Fruit fly (Drosophila melanogaster) whole organism, embryonic: Measurements from ENCODE around the gene CG15506.

Experiments
- CG10565 ChIP-seq: fragments of 200-800 bp; sonication (Bioruptor generic); optimal IDR thresholded peaks from 3 replicates; lab custom pipeline; 2016; ENCODE audit warnings: missing biosample characterization, mild to moderate bottlenecking, missing genetic modification characterization
- CG15696 ChIP-seq: fragments of 200-800 bp; sonication (Bioruptor generic); optimal IDR thresholded peaks from 2 replicates; lab custom pipeline; 2019; ENCODE audit warnings: missing biosample characterization, mild to moderate bottlenecking, missing genetic modification characterization, moderate library complexity
- CG16779 ChIP-seq: fragments of 200-800 bp; sonication (Bioruptor generic); IDR thresholded peaks from 2 replicates; pipeline ENCODE4 v1.3.6; 2022; ENCODE audit warnings: missing biosample characterization, missing genetic modification characterization
- CG17568 ChIP-seq: fragments of 200-800 bp; sonication (Bioruptor generic); optimal IDR thresholded peaks from 2 replicates; lab custom pipeline; 2018; ENCODE audit warnings: missing biosample characterization, mild to moderate bottlenecking, missing genetic modification characterization, moderate library complexity
- CG17912 ChIP-seq: fragments of 200-800 bp; sonication (Bioruptor generic); optimal IDR thresholded peaks from 2 replicates; lab custom pipeline; 2018; ENCODE audit warnings: missing biosample characterization, mild to moderate bottlenecking, missing genetic modification characterization
- CG2129 ChIP-seq: fragments of 200-800 bp; sonication (Bioruptor generic); IDR thresholded peaks from 2 replicates; pipeline ENCODE4 v1.3.6; 2022; ENCODE audit warnings: missing biosample characterization, missing genetic modification characterization; ENCODE audit not compliant: partially characterized antibody
- CG2712 ChIP-seq: fragments of 200-800 bp; optimal IDR thresholded peaks from 3 replicates; lab custom pipeline; 2019; ENCODE audit warnings: missing biosample characterization, mild to moderate bottlenecking, missing genetic modification characterization, moderate library complexity
- CG31224 ChIP-seq: fragments of 200-800 bp; sonication (Bioruptor generic); IDR thresholded peaks from 2 replicates; pipeline ENCODE4 v1.3.6; 2022; ENCODE audit warnings: missing biosample characterization, missing genetic modification characterization
- CG3407 ChIP-seq: fragments of 200-800 bp; sonication (Bioruptor generic); optimal IDR thresholded peaks from 2 replicates; lab custom pipeline; 2018; ENCODE audit warnings: missing biosample characterization, mild to moderate bottlenecking, missing genetic modification characterization
- CG3726 ChIP-seq: fragments of 200-800 bp; sonication (Bioruptor generic); IDR thresholded peaks from 3 replicates; pipeline ENCODE4, ENCODE4 v1.3.6; 2022; ENCODE audit warnings: missing biosample characterization, missing genetic modification characterization
- CG4328 ChIP-seq: fragments of 200-800 bp; sonication (Bioruptor generic); optimal IDR thresholded peaks from 3 replicates; lab custom pipeline; 2017; ENCODE audit warnings: missing biosample characterization, missing genetic modification reagents, missing genetic modification characterization
- CG6254 ChIP-seq: fragments of 200-800 bp; sonication (Bioruptor generic); optimal IDR thresholded peaks from 3 replicates; lab custom pipeline; 2017; ENCODE audit warnings: mild to moderate bottlenecking, missing biosample characterization, missing genetic modification reagents, missing genetic modification characterization
- CG7928 ChIP-seq: fragments of 200-800 bp; sonication (Bioruptor generic); optimal IDR thresholded peaks from 2 replicates; lab custom pipeline; 2017; ENCODE audit warnings: missing biosample characterization, mild to moderate bottlenecking, missing genetic modification characterization
- CG8281 ChIP-seq: fragments of 200-800 bp; sonication (Bioruptor generic); optimal IDR thresholded peaks from 2 replicates; lab custom pipeline; 2018; ENCODE audit warnings: missing biosample characterization, mild to moderate bottlenecking, missing genetic modification characterization, moderate library complexity
- CG9932 ChIP-seq: fragments of 200-800 bp; sonication (Bioruptor generic); IDR thresholded peaks from 2 replicates; pipeline ENCODE4 v1.3.6; 2022; ENCODE audit warnings: missing biosample characterization, missing genetic modification characterization
- Chrac-16 ChIP-seq: fragments of 200-800 bp; sonication (Bioruptor generic); optimal IDR thresholded peaks from 3 replicates; lab custom pipeline; 2016; ENCODE audit warnings: missing biosample characterization, missing genetic modification characterization
- Dad ChIP-seq: fragments of 200-800 bp; sonication (Bioruptor generic); optimal IDR thresholded peaks from 3 replicates; lab custom pipeline; 2016; ENCODE audit warnings: missing biosample characterization, missing genetic modification characterization
- Dfd ChIP-seq, 2 experiments: fragments of >200 bp; optimal IDR thresholded peaks; 2 replicates each; lab custom pipeline; 2017; ENCODE audit warnings: missing biosample characterization in 2 of 2, missing genetic modification characterization in 2 of 2
- Dip3 ChIP-seq: fragments of 200-800 bp; sonication (Bioruptor generic); optimal IDR thresholded peaks from 3 replicates; lab custom pipeline; 2016; ENCODE audit warnings: missing biosample characterization, missing genetic modification characterization
- Dref ChIP-seq: fragments of 200-800 bp; sonication (Bioruptor generic); IDR thresholded peaks from 2 replicates; pipeline ENCODE4 v1.3.6; 2022; ENCODE audit warnings: missing biosample characterization, missing genetic modification characterization
- GATAe ChIP-seq: fragments of 200-800 bp; sonication (Bioruptor generic); conservative IDR thresholded peaks from 2 replicates; pipeline ENCODE4 v1.3.6; 2022; ENCODE audit warnings: missing biosample characterization, missing genetic modification characterization
- HHEX ChIP-seq: fragments of 200-800 bp; sonication (Bioruptor generic); optimal IDR thresholded peaks from 3 replicates; lab custom pipeline; 2017; ENCODE audit warnings: missing biosample characterization, mild to moderate bottlenecking, missing genetic modification characterization, missing genetic modification reagents
- HLH4C ChIP-seq: fragments of 200-800 bp; sonication (Bioruptor generic); IDR thresholded peaks from 3 replicates; pipeline ENCODE4 v1.3.6; 2022; ENCODE audit warnings: missing biosample characterization, missing genetic modification characterization; ENCODE audit not compliant: partially characterized antibody
- HLH54F ChIP-seq: fragments of 200-800 bp; sonication (Bioruptor generic); optimal IDR thresholded peaks from 3 replicates; lab custom pipeline; 2016; ENCODE audit warnings: missing biosample characterization, missing genetic modification characterization
- HmgD ChIP-seq: fragments of 200-800 bp; sonication (Bioruptor generic); optimal IDR thresholded peaks from 3 replicates; lab custom pipeline; 2016; ENCODE audit warnings: missing biosample characterization, missing genetic modification characterization
- Kr ChIP-seq: fragments of 200-800 bp; sonication (Bioruptor generic); optimal IDR thresholded peaks from 2 replicates; lab custom pipeline; 2017; ENCODE audit warnings: missing biosample characterization, mild to moderate bottlenecking, missing genetic modification characterization
- Med ChIP-seq: fragments of 200-800 bp; sonication (Bioruptor generic); peaks from one replicate; lab custom pipeline; 2016; ENCODE audit warnings: missing biosample characterization, missing genetic modification characterization, mild to moderate bottlenecking, inconsistent platforms, moderate library complexity
- Neu2 ChIP-seq: fragments of 200-800 bp; sonication (Bioruptor generic); optimal IDR thresholded peaks from 3 replicates; lab custom pipeline; 2016; ENCODE audit warnings: missing biosample characterization, missing genetic modification characterization, borderline replicate concordance
- TFAM ChIP-seq: fragments of 200-800 bp; sonication (Bioruptor generic); optimal IDR thresholded peaks from 2 replicates; lab custom pipeline; 2017; ENCODE audit warnings: missing biosample characterization, missing genetic modification characterization, inconsistent platforms
- ap ChIP-seq: fragments of 200-800 bp; sonication (Bioruptor generic); IDR thresholded peaks from 2 replicates; pipeline ENCODE4 v1.3.6; 2022; ENCODE audit warnings: missing biosample characterization, missing genetic modification characterization
- ara ChIP-seq: fragments of 200-800 bp; sonication (Bioruptor generic); IDR thresholded peaks from 2 replicates; pipeline ENCODE4 v1.3.6; 2022; ENCODE audit warnings: missing biosample characterization, missing genetic modification characterization
- ato ChIP-seq: fragments of 200-800 bp; sonication (Bioruptor generic); IDR thresholded peaks from 2 replicates; pipeline ENCODE4 v1.3.6; 2022; ENCODE audit warnings: missing biosample characterization, missing genetic modification characterization; ENCODE audit not compliant: partially characterized antibody
- dan ChIP-seq: fragments of 200-800 bp; sonication (Bioruptor generic); IDR thresholded peaks from 2 replicates; pipeline ENCODE4 v1.3.6; 2022; ENCODE audit warnings: missing biosample characterization, missing genetic modification characterization
- dmrt11E ChIP-seq: fragments of 200-800 bp; sonication (Bioruptor generic); optimal IDR thresholded peaks from 3 replicates; lab custom pipeline; 2018; ENCODE audit warnings: missing biosample characterization, mild to moderate bottlenecking, missing genetic modification characterization, moderate library complexity
- her ChIP-seq: fragments of 200-800 bp; sonication (Bioruptor generic); optimal IDR thresholded peaks from 2 replicates; lab custom pipeline; 2016; ENCODE audit warnings: missing biosample characterization, missing genetic modification characterization
- ken ChIP-seq: fragments of 200-800 bp; sonication (Bioruptor generic); IDR thresholded peaks from 3 replicates; pipeline ENCODE4 v1.3.6; 2022; ENCODE audit warnings: missing biosample characterization, missing genetic modification characterization
- knrl ChIP-seq: fragments of 200-800 bp; sonication (Bioruptor generic); IDR thresholded peaks from 3 replicates; pipeline ENCODE4 v1.3.6; 2022; ENCODE audit warnings: missing biosample characterization, missing genetic modification characterization; ENCODE audit not compliant: partially characterized antibody
- lola ChIP-seq, 3 experiments: fragments of >200 bp in 2 of 3; fragments of 200-800 bp in 1 of 3; sonication (Bioruptor generic) in 1 of 3; optimal IDR thresholded peaks; 2 replicates each; lab custom pipeline; 2017 to 2019; ENCODE audit warnings: missing biosample characterization in 3 of 3, missing genetic modification characterization in 3 of 3, mild to moderate bottlenecking in 1 of 3, moderate library complexity in 1 of 3
- mam ChIP-seq: fragments of 200-800 bp; sonication (Bioruptor generic); optimal IDR thresholded peaks from 3 replicates; lab custom pipeline; 2016; ENCODE audit warnings: missing biosample characterization, missing genetic modification characterization
- org-1 ChIP-seq: fragments of 200-800 bp; sonication (Bioruptor generic); optimal IDR thresholded peaks from 2 replicates; lab custom pipeline; 2017; ENCODE audit warnings: missing biosample characterization, missing genetic modification characterization
- phol ChIP-seq: fragments of 200-800 bp; sonication (Bioruptor generic); optimal IDR thresholded peaks from 3 replicates; lab custom pipeline; 2018; ENCODE audit warnings: missing biosample characterization, mild to moderate bottlenecking, missing genetic modification characterization, moderate library complexity
- pros ChIP-seq: fragments of 200-800 bp; sonication (Bioruptor generic); optimal IDR thresholded peaks from 3 replicates; lab custom pipeline; 2019; ENCODE audit warnings: missing biosample characterization, mild to moderate bottlenecking, missing genetic modification characterization, moderate library complexity
- psq ChIP-seq: fragments of 200-800 bp; sonication (Bioruptor generic); optimal IDR thresholded peaks from 2 replicates; lab custom pipeline; 2017; ENCODE audit warnings: missing biosample characterization, missing genetic modification characterization
- row ChIP-seq: fragments of 200-800 bp; sonication (Bioruptor generic); IDR thresholded peaks from 3 replicates; pipeline ENCODE4 v1.3.6; 2022; ENCODE audit warnings: missing biosample characterization, missing genetic modification characterization
- run ChIP-seq: fragments of 200-800 bp; sonication (Bioruptor generic); optimal IDR thresholded peaks from 3 replicates; lab custom pipeline; 2018; ENCODE audit warnings: missing biosample characterization, mild to moderate bottlenecking, missing genetic modification characterization
- slbo ChIP-seq: fragments of 200-800 bp; sonication (Bioruptor generic); IDR thresholded peaks from 2 replicates; pipeline ENCODE4 v1.3.6; 2022; ENCODE audit warnings: missing biosample characterization, missing genetic modification characterization
- slou ChIP-seq: fragments of 200-800 bp; sonication (Bioruptor generic); optimal IDR thresholded peaks from 3 replicates; lab custom pipeline; 2016; ENCODE audit warnings: missing biosample characterization, missing genetic modification characterization
- stc ChIP-seq: fragments of 200-800 bp; sonication (Bioruptor generic); IDR thresholded peaks from 2 replicates; pipeline ENCODE4 v1.3.6; 2022; ENCODE audit warnings: missing biosample characterization, missing genetic modification characterization
- sug ChIP-seq: fragments of 200-800 bp; optimal IDR thresholded peaks from 2 replicates; lab custom pipeline; 2019; ENCODE audit warnings: missing biosample characterization, mild to moderate bottlenecking, missing genetic modification characterization, moderate library complexity
- tx ChIP-seq: fragments of 200-800 bp; sonication (Bioruptor generic); optimal IDR thresholded peaks from 2 replicates; lab custom pipeline; 2016; ENCODE audit warnings: missing biosample characterization, missing genetic modification characterization
- z ChIP-seq: fragments of 200-800 bp; sonication (Bioruptor generic); IDR thresholded peaks from 3 replicates; pipeline ENCODE4 v1.3.6; 2022; ENCODE audit warnings: missing biosample characterization, missing genetic modification characterization
- zfh1 ChIP-seq: fragments of 200-800 bp; sonication (Bioruptor generic); IDR thresholded peaks from 3 replicates; pipeline ENCODE4 v1.3.6; 2022; ENCODE audit warnings: missing biosample characterization, missing genetic modification characterization

The CG15506 gene

dm6 chr3R:29757226-29757625 lies 38.8 kb downstream of the CG15506 start (continued):
- TF ChIP-seq stc (GFP tag; lab: Robert Waterston, UW) = no peak
- no peak for TF ChIP-seq CG6254
- no peak for TF ChIP-seq dmrt11E (tag; lab: Kevin White, UChicago)
- no peak for TF ChIP-seq TFAM
- TF ChIP-seq CG31224 (GFP tag; lab: Robert Waterston, UW) = no peak
- TF ChIP-seq ara (GFP tag; lab: Robert Waterston, UW) = no peak
- TF ChIP-seq CG4328 (GFP tag; lab: Kevin White, UChicago) = no peak
- TF ChIP-seq sug (tag; lab: Kevin White, UChicago) = no peak
- no peak for TF ChIP-seq knrl (GFP tag; lab: Robert Waterston, UW)
- no peak for TF ChIP-seq run (tag; lab: Kevin White, UChicago)
- TF ChIP-seq pros = no peak
- TF ChIP-seq HLH4C (GFP tag; lab: Robert Waterston, UW) = no peak
- no peak for TF ChIP-seq lola (GFP tag; optimal IDR thresholded peaks at IDR 0.05; lab: Kevin White, UChicago)
- no peak for TF ChIP-seq CG2129 (GFP tag; lab: Robert Waterston, UW)
- 0 out of 3 replicates have a peak, but pooled peaks have one; percentile 30 for TF ChIP-seq CG3726
- no peak for TF ChIP-seq CG10565 (GFP tag; lab: Kevin White, UChicago)
- TF ChIP-seq row (GFP tag; lab: Robert Waterston, UW) = no peak
- TF ChIP-seq org-1 = peak; percentile 9
- TF ChIP-seq HHEX (GFP tag; lab: Kevin White, UChicago) = peak; percentile 22
- no peak for TF ChIP-seq GATAe (GFP tag; lab: Robert Waterston, UW)
- TF ChIP-seq psq (GFP tag; lab: Kevin White, UChicago) = no peak
- TF ChIP-seq HLH54F (GFP tag; lab: Kevin White, UChicago) = no peak
- no peak for TF ChIP-seq dan
- TF ChIP-seq slbo (GFP tag; lab: Robert Waterston, UW) = no peak
- TF ChIP-seq ato (GFP tag; lab: Robert Waterston, UW) = no peak
- peak; percentile 89 for TF ChIP-seq Med (GFP tag; lab: Kevin White, UChicago)
- no peak for TF ChIP-seq her (GFP tag; lab: Kevin White, UChicago)
- no peak for TF ChIP-seq CG9932 (GFP tag; lab: Robert Waterston, UW)
- no peak for TF ChIP-seq CG16779 (GFP tag; lab: Robert Waterston, UW)
- no peak for TF ChIP-seq CG8281 (tag; lab: Kevin White, UChicago)
- TF ChIP-seq z = no peak
- no peak for TF ChIP-seq HmgD (GFP tag; lab: Kevin White, UChicago)
- TF ChIP-seq mam (GFP tag; lab: Kevin White, UChicago) = no peak
- no peak for TF ChIP-seq Kr (GFP tag; lab: Kevin White, UChicago)
- TF ChIP-seq Chrac-16 (GFP tag; lab: Kevin White, UChicago) = no peak
- no peak for TF ChIP-seq Dref
- TF ChIP-seq ken (GFP tag; lab: Robert Waterston, UW) = 0 out of 3 replicates have a peak, but pooled peaks have one; percentile 40
- TF ChIP-seq CG2712 (tag; lab: Kevin White, UChicago) = no peak
- no peak for TF ChIP-seq tx (GFP tag; lab: Kevin White, UChicago)
- TF ChIP-seq Dfd (GFP tag; optimal IDR thresholded peaks at IDR 0.05; lab: Kevin White, UChicago) = no peak
- TF ChIP-seq zfh1 (GFP tag; lab: Robert Waterston, UW) = no peak; the same call in 2 of the 3 replicates
- TF ChIP-seq phol (tag; lab: Kevin White, UChicago) = no peak
- no peak for TF ChIP-seq CG17568 (GFP tag; lab: Kevin White, UChicago)
- TF ChIP-seq slou = no peak
- TF ChIP-seq Dip3 (GFP tag; lab: Kevin White, UChicago) = no peak
- peak; percentile 18 for TF ChIP-seq CG17912 (GFP tag; lab: Kevin White, UChicago)
- no peak for TF ChIP-seq Neu2 (GFP tag; lab: Kevin White, UChicago)
- no peak for TF ChIP-seq Dad (GFP tag; lab: Kevin White, UChicago)
- peak; percentile 46 for TF ChIP-seq CG3407 (GFP tag; lab: Kevin White, UChicago)
- no peak for TF ChIP-seq ap (GFP tag; lab: Robert Waterston, UW)
- TF ChIP-seq CG7928 = no peak
- TF ChIP-seq CG15696 (tag; lab: Kevin White, UChicago) = no peak
